Fruit fly (Drosophila melanogaster): ENCODE measurements around the gene colt.

- TF ChIP-seq CG8478 (optimal IDR thresholded peaks at IDR 0.05) = no peak
- TF ChIP-seq EcR (GFP tag; optimal IDR thresholded peaks at IDR 0.05) = no peak
- no peak for TF ChIP-seq Dll (optimal IDR thresholded peaks at IDR 0.05)
- TF ChIP-seq pan (optimal IDR thresholded peaks at IDR 0.05) = no peak
- no peak for TF ChIP-seq psq (optimal IDR thresholded peaks at IDR 0.05)
Measured at dm6 chr2L:2734946-2735345, 34.9 kb downstream of the colt start.

Measured in whole organism.